Fruit fly (Drosophila melanogaster) whole organism, embryonic: Measurements from ENCODE around the gene CG10863.

Source experiments
- Ada2b ChIP-seq: fragments of 200-800 bp; sonication (Bioruptor generic); IDR thresholded peaks from 2 replicates; pipeline ENCODE4 v1.3.6; 2022; ENCODE audit warnings: missing biosample characterization, missing genetic modification characterization
- Bteb2 ChIP-seq: fragments of 200-800 bp; sonication (Bioruptor generic); optimal IDR thresholded peaks from 2 replicates; lab custom pipeline; 2016; ENCODE audit warnings: missing biosample characterization, missing genetic modification characterization
- CG10209 ChIP-seq: fragments of 200-800 bp; sonication (Bioruptor generic); optimal IDR thresholded peaks from 3 replicates; lab custom pipeline; 2017; ENCODE audit warnings: missing biosample characterization, mild to moderate bottlenecking, missing genetic modification characterization, missing genetic modification reagents
- CG1024 ChIP-seq: fragments of 200-800 bp; sonication (Bioruptor generic); IDR thresholded peaks from 2 replicates; pipeline ENCODE4 v1.3.6; 2022; ENCODE audit warnings: missing biosample characterization, missing genetic modification characterization
- CG10366 ChIP-seq: fragments of 200-800 bp; sonication (Bioruptor generic); IDR thresholded peaks from 2 replicates; pipeline ENCODE4 v1.3.6; 2022; ENCODE audit warnings: missing biosample characterization, missing genetic modification characterization
- CG10431 ChIP-seq: fragments of 200-800 bp; sonication (Bioruptor generic); optimal IDR thresholded peaks from 3 replicates; lab custom pipeline; 2018; ENCODE audit warnings: missing biosample characterization, mild to moderate bottlenecking, missing genetic modification characterization
- CG10654 ChIP-seq: fragments of 200-800 bp; sonication (Bioruptor generic); optimal IDR thresholded peaks from 2 replicates; lab custom pipeline; 2016; ENCODE audit warnings: missing biosample characterization, missing genetic modification characterization
- CG10979 ChIP-seq: fragments of 200-800 bp; sonication (Bioruptor generic); optimal IDR thresholded peaks from 2 replicates; lab custom pipeline; 2018; ENCODE audit warnings: missing biosample characterization, mild to moderate bottlenecking, missing genetic modification characterization, moderate library complexity
- CG13123 ChIP-seq: fragments of 200-800 bp; sonication (Bioruptor generic); optimal IDR thresholded peaks from 2 replicates; lab custom pipeline; 2016; ENCODE audit warnings: missing biosample characterization, missing genetic modification characterization
- CG13296 ChIP-seq: fragments of 200-800 bp; sonication (Bioruptor generic); optimal IDR thresholded peaks from 3 replicates; lab custom pipeline; 2018; ENCODE audit warnings: missing biosample characterization, mild to moderate bottlenecking, missing genetic modification characterization
- CG13624 ChIP-seq: fragments of 200-800 bp; sonication (Bioruptor generic); optimal IDR thresholded peaks from 2 replicates; lab custom pipeline; 2016; ENCODE audit warnings: missing biosample characterization, missing genetic modification characterization
- CG15011 ChIP-seq: fragments of 200-800 bp; sonication (Bioruptor generic); optimal IDR thresholded peaks from 3 replicates; lab custom pipeline; 2018; ENCODE audit warnings: missing biosample characterization, mild to moderate bottlenecking, missing genetic modification characterization
- CG15514 ChIP-seq: fragments of 200-800 bp; sonication (Bioruptor generic); optimal IDR thresholded peaks from 3 replicates; lab custom pipeline; 2017; ENCODE audit warnings: missing biosample characterization, missing genetic modification characterization, mild to moderate bottlenecking, moderate library complexity, missing genetic modification reagents
- CG17361 ChIP-seq: fragments of 200-800 bp; sonication (Bioruptor generic); IDR thresholded peaks from 3 replicates; pipeline ENCODE4 v1.3.6; 2022; ENCODE audit warnings: missing biosample characterization, missing genetic modification characterization
- CG2116 ChIP-seq: fragments of 200-800 bp; sonication (Bioruptor generic); optimal IDR thresholded peaks from 3 replicates; lab custom pipeline; 2018; ENCODE audit warnings: missing biosample characterization, mild to moderate bottlenecking, missing genetic modification characterization
- CG2678 ChIP-seq: fragments of 200-800 bp; sonication (Bioruptor generic); optimal IDR thresholded peaks from 3 replicates; lab custom pipeline; 2019; ENCODE audit warnings: missing biosample characterization, mild to moderate bottlenecking, missing genetic modification characterization, moderate library complexity
- CG30403 ChIP-seq: fragments of 200-800 bp; sonication (Bioruptor generic); optimal IDR thresholded peaks from 3 replicates; lab custom pipeline; 2016; ENCODE audit warnings: missing biosample characterization, missing genetic modification characterization
- CG3065 ChIP-seq: fragments of 200-800 bp; sonication (Bioruptor generic); optimal IDR thresholded peaks from 2 replicates; lab custom pipeline; 2016; ENCODE audit warnings: missing biosample characterization, missing genetic modification characterization
- CG34376 ChIP-seq: fragments of 200-800 bp; sonication (Bioruptor generic); optimal IDR thresholded peaks from 2 replicates; lab custom pipeline; 2018; ENCODE audit warnings: missing biosample characterization, mild to moderate bottlenecking, missing genetic modification characterization
- CG34422 ChIP-seq: fragments of 200-800 bp; sonication (Bioruptor generic); IDR thresholded peaks from 3 replicates; pipeline ENCODE4 v1.3.6; 2022; ENCODE audit warnings: missing biosample characterization, missing genetic modification characterization
- CTCF ChIP-seq: fragments of 200-800 bp; sonication (Bioruptor generic); optimal IDR thresholded peaks from 2 replicates; lab custom pipeline; 2017; ENCODE audit warnings: missing biosample characterization, mild to moderate bottlenecking, missing genetic modification characterization, moderate library complexity
- Dbx ChIP-seq: fragments of 200-800 bp; sonication (Bioruptor generic); IDR thresholded peaks from 3 replicates; pipeline ENCODE4 v1.3.6; 2022; ENCODE audit warnings: missing biosample characterization, missing genetic modification characterization
- Dp ChIP-seq: fragments of 200-800 bp; sonication (Bioruptor generic); optimal IDR thresholded peaks from 2 replicates; lab custom pipeline; 2018; ENCODE audit warnings: missing biosample characterization, mild to moderate bottlenecking, missing genetic modification characterization, moderate library complexity
- GATAe ChIP-seq: fragments of 200-800 bp; sonication (Bioruptor generic); conservative IDR thresholded peaks from 2 replicates; pipeline ENCODE4 v1.3.6; 2022; ENCODE audit warnings: missing biosample characterization, missing genetic modification characterization
- HHEX ChIP-seq: fragments of 200-800 bp; sonication (Bioruptor generic); optimal IDR thresholded peaks from 3 replicates; lab custom pipeline; 2017; ENCODE audit warnings: missing biosample characterization, mild to moderate bottlenecking, missing genetic modification characterization, missing genetic modification reagents
- HLHmδ ChIP-seq: fragments of 200-800 bp; sonication (Bioruptor generic); optimal IDR thresholded peaks from 2 replicates; lab custom pipeline; 2018; ENCODE audit warnings: missing biosample characterization, mild to moderate bottlenecking, missing genetic modification characterization, moderate library complexity
- Hand ChIP-seq: fragments of 200-800 bp; sonication (Bioruptor generic); optimal IDR thresholded peaks from 2 replicates; lab custom pipeline; 2017; ENCODE audit warnings: mild to moderate bottlenecking, missing biosample characterization, missing genetic modification reagents, missing genetic modification characterization
- Hmr ChIP-seq: fragments of 200-800 bp; sonication (Bioruptor generic); optimal IDR thresholded peaks from 3 replicates; lab custom pipeline; 2017; ENCODE audit warnings: mild to moderate bottlenecking, missing biosample characterization, missing genetic modification reagents, missing genetic modification characterization
- Meics ChIP-seq: fragments of 200-800 bp; sonication (Bioruptor generic); optimal IDR thresholded peaks from 2 replicates; lab custom pipeline; 2017; ENCODE audit warnings: missing biosample characterization, mild to moderate bottlenecking, missing genetic modification characterization
- Optix ChIP-seq: fragments of 200-800 bp; sonication (Bioruptor generic); IDR thresholded peaks from 3 replicates; pipeline ENCODE4 v1.3.6; 2022; ENCODE audit warnings: missing biosample characterization, missing genetic modification characterization
- Rx ChIP-seq: fragments of 200-800 bp; sonication (Bioruptor generic); IDR thresholded peaks from 2 replicates; pipeline ENCODE4 v1.3.6; 2022; ENCODE audit warnings: missing biosample characterization, missing genetic modification characterization
- TFAM ChIP-seq: fragments of 200-800 bp; sonication (Bioruptor generic); optimal IDR thresholded peaks from 2 replicates; lab custom pipeline; 2017; ENCODE audit warnings: missing biosample characterization, missing genetic modification characterization, inconsistent platforms
- abd-A ChIP-seq: fragments of 200-800 bp; sonication (Bioruptor generic); optimal IDR thresholded peaks from 3 replicates; lab custom pipeline; 2019; ENCODE audit warnings: missing biosample characterization, mild to moderate bottlenecking, missing genetic modification characterization, moderate library complexity
- az2 ChIP-seq: fragments of 200-800 bp; sonication (Bioruptor generic); optimal IDR thresholded peaks from 3 replicates; lab custom pipeline; 2016; ENCODE audit warnings: missing biosample characterization, missing genetic modification characterization
- en ChIP-seq: fragments of 200-800 bp; sonication (Bioruptor generic); optimal IDR thresholded peaks from 2 replicates; lab custom pipeline; 2016; ENCODE audit warnings: missing biosample characterization, missing genetic modification characterization
- gcm2 ChIP-seq: fragments of 200-800 bp; sonication (Bioruptor generic); optimal IDR thresholded peaks from 2 replicates; lab custom pipeline; 2016; ENCODE audit warnings: missing biosample characterization, missing genetic modification characterization
- gsb-n ChIP-seq: fragments of 200-800 bp; sonication (Bioruptor generic); optimal IDR thresholded peaks from 3 replicates; lab custom pipeline; 2018; ENCODE audit warnings: missing biosample characterization, mild to moderate bottlenecking, missing genetic modification characterization
- her ChIP-seq: fragments of 200-800 bp; sonication (Bioruptor generic); optimal IDR thresholded peaks from 2 replicates; lab custom pipeline; 2016; ENCODE audit warnings: missing biosample characterization, missing genetic modification characterization
- hth ChIP-seq: fragments of >200 bp; optimal IDR thresholded peaks from 2 replicates; lab custom pipeline; 2017; ENCODE audit warnings: inconsistent platforms
- kah ChIP-seq: fragments of 200-800 bp; sonication (Bioruptor generic); optimal IDR thresholded peaks from 2 replicates; lab custom pipeline; 2018; ENCODE audit warnings: missing biosample characterization, mild to moderate bottlenecking, missing genetic modification characterization
- knrl ChIP-seq: fragments of 200-800 bp; sonication (Bioruptor generic); IDR thresholded peaks from 3 replicates; pipeline ENCODE4 v1.3.6; 2022; ENCODE audit warnings: missing biosample characterization, missing genetic modification characterization; ENCODE audit not compliant: partially characterized antibody
- lab ChIP-seq: fragments of 200-800 bp; sonication (Bioruptor generic); optimal IDR thresholded peaks from 3 replicates; lab custom pipeline; 2017; ENCODE audit warnings: missing biosample characterization, missing genetic modification characterization, mild to moderate bottlenecking, moderate library complexity, missing genetic modification reagents
- p53 ChIP-seq: fragments of 200-800 bp; sonication (Bioruptor generic); optimal IDR thresholded peaks from 2 replicates; lab custom pipeline; 2016; ENCODE audit warnings: missing biosample characterization, missing genetic modification characterization
- pnt ChIP-seq: fragments of 200-800 bp; sonication (Bioruptor generic); optimal IDR thresholded peaks from 3 replicates; lab custom pipeline; 2016; ENCODE audit warnings: missing biosample characterization, missing genetic modification characterization
- pzg ChIP-seq: fragments of 200-800 bp; sonication (Bioruptor generic); optimal IDR thresholded peaks from 3 replicates; lab custom pipeline; 2018; ENCODE audit warnings: missing biosample characterization, mild to moderate bottlenecking, missing genetic modification characterization, moderate library complexity
- schlank ChIP-seq: fragments of 200-800 bp; sonication (Bioruptor generic); optimal IDR thresholded peaks from 2 replicates; lab custom pipeline; 2018; ENCODE audit warnings: missing biosample characterization, mild to moderate bottlenecking, missing genetic modification characterization
- sna ChIP-seq: fragments of 200-800 bp; sonication (Bioruptor generic); IDR thresholded peaks from 2 replicates; pipeline ENCODE4 v1.3.6; 2022; ENCODE audit warnings: missing biosample characterization, missing genetic modification characterization; ENCODE audit not compliant: partially characterized antibody
- stwl ChIP-seq: fragments of 200-800 bp; sonication (Bioruptor generic); optimal IDR thresholded peaks from 3 replicates; lab custom pipeline; 2018; ENCODE audit warnings: missing biosample characterization, mild to moderate bottlenecking, missing genetic modification characterization, moderate library complexity
- tup ChIP-seq: fragments of 200-800 bp; sonication (Bioruptor generic); optimal IDR thresholded peaks from 2 replicates; lab custom pipeline; 2016; ENCODE audit warnings: missing biosample characterization, mild to moderate bottlenecking, missing genetic modification characterization, moderate library complexity
- usp ChIP-seq: fragments of >200 bp; optimal IDR thresholded peaks from 2 replicates; lab custom pipeline; 2017; ENCODE audit warnings: missing biosample characterization, missing genetic modification characterization
- vfl ChIP-seq: fragments of 200-800 bp; sonication (Bioruptor generic); optimal IDR thresholded peaks from 2 replicates; lab custom pipeline; 2016; ENCODE audit warnings: missing biosample characterization, missing genetic modification characterization
- zfh2 ChIP-seq: fragments of 200-800 bp; sonication (Bioruptor generic); optimal IDR thresholded peaks from 2 replicates; lab custom pipeline; 2016; ENCODE audit warnings: missing biosample characterization, missing genetic modification characterization

The CG10863 gene

dm6 chr3L:3892154-3892624 lies 50.1 kb downstream of the CG10863 start, which contains the start of gene Fie (continued):
- peak; percentile 25 for TF ChIP-seq vfl (GFP tag; lab: Kevin White, UChicago)
- TF ChIP-seq CG10979 (tag; lab: Kevin White, UChicago) = peak; percentile 44
- TF ChIP-seq Meics (GFP tag; lab: Kevin White, UChicago) = peak; percentile 83
- no peak for TF ChIP-seq CG13123 (GFP tag; lab: Kevin White, UChicago)
- peak; percentile 53 for TF ChIP-seq CG15514 (GFP tag; lab: Kevin White, UChicago)
- peak; percentile 63 for TF ChIP-seq CG13296 (GFP tag; lab: Kevin White, UChicago)
- no peak for TF ChIP-seq HLHmδ (GFP tag; lab: Kevin White, UChicago)
- TF ChIP-seq gcm2 (GFP tag; lab: Kevin White, UChicago) = no peak
- TF ChIP-seq CG17361 (GFP tag; lab: Robert Waterston, UW) = peak; percentile 72
- no peak for TF ChIP-seq CTCF (GFP tag; lab: Kevin White, UChicago)
- TF ChIP-seq zfh2 (GFP tag; lab: Kevin White, UChicago) = peak; percentile 34
- no peak for TF ChIP-seq pnt (GFP tag; lab: Kevin White, UChicago)
- TF ChIP-seq usp (GFP tag; lab: Kevin White, UChicago) = no peak
- no peak for TF ChIP-seq tup (GFP tag; lab: Kevin White, UChicago)
- TF ChIP-seq az2 (GFP tag; lab: Kevin White, UChicago) = peak; percentile 52
- no peak for TF ChIP-seq hth (lab: Kevin White, UChicago)
- no peak for TF ChIP-seq her
- TF ChIP-seq CG10654 (GFP tag; lab: Kevin White, UChicago) = no peak
- peak; percentile 67 for TF ChIP-seq CG10209 (GFP tag; lab: Kevin White, UChicago)
- TF ChIP-seq CG3065 (GFP tag; lab: Kevin White, UChicago) = no peak
- peak; percentile 1 for TF ChIP-seq CG2116 (GFP tag; lab: Kevin White, UChicago)
- no peak for TF ChIP-seq pzg (GFP tag; lab: Kevin White, UChicago)
- no peak for TF ChIP-seq Ada2b (GFP tag; lab: Robert Waterston, UW)
- 0 out of 3 replicates have a peak, but pooled peaks have one; percentile 19 for TF ChIP-seq CG34422 (GFP tag; lab: Robert Waterston, UW)
- no peak for TF ChIP-seq stwl (tag; lab: Kevin White, UChicago)
- TF ChIP-seq Bteb2 (GFP tag; lab: Kevin White, UChicago) = peak; percentile 8
- no peak for TF ChIP-seq GATAe (GFP tag; lab: Robert Waterston, UW)
- no peak for TF ChIP-seq CG10431 (GFP tag; lab: Kevin White, UChicago)
- TF ChIP-seq kah = no peak
- peak; percentile 84 for TF ChIP-seq Hmr (GFP tag; lab: Kevin White, UChicago)
- no peak for TF ChIP-seq TFAM (GFP tag; lab: Kevin White, UChicago)
- TF ChIP-seq CG13624 (GFP tag; lab: Kevin White, UChicago) = peak; percentile 55
- TF ChIP-seq CG34376 = peak; percentile 37
- no peak for TF ChIP-seq gsb-n (tag; lab: Kevin White, UChicago)
- TF ChIP-seq Optix (GFP tag; lab: Robert Waterston, UW) = no peak
- TF ChIP-seq lab = peak; percentile 83
- TF ChIP-seq en = no peak
- peak; percentile 71 for TF ChIP-seq CG30403 (GFP tag; lab: Kevin White, UChicago)
- TF ChIP-seq knrl (GFP tag; lab: Robert Waterston, UW) = no peak
- no peak for TF ChIP-seq sna (GFP tag; lab: Robert Waterston, UW)
- TF ChIP-seq CG2678 (tag; lab: Kevin White, UChicago) = peak; percentile 85
- no peak for TF ChIP-seq p53 (GFP tag; lab: Kevin White, UChicago)
- no peak for TF ChIP-seq Dp (GFP tag; lab: Kevin White, UChicago)
- TF ChIP-seq Dbx (GFP tag; lab: Robert Waterston, UW) = no peak
- TF ChIP-seq schlank (tag; lab: Kevin White, UChicago) = no peak
- peak; percentile 84 for TF ChIP-seq Hand
- TF ChIP-seq abd-A (tag; lab: Kevin White, UChicago) = peak; percentile 83
- TF ChIP-seq CG1024 (GFP tag; lab: Robert Waterston, UW) = no peak
- no peak for TF ChIP-seq CG10366 (GFP tag; lab: Robert Waterston, UW)
- peak; percentile 41 for TF ChIP-seq CG15011
- peak; percentile 59 for TF ChIP-seq HHEX (GFP tag; lab: Kevin White, UChicago)
- TF ChIP-seq Rx (GFP tag; lab: Robert Waterston, UW) = no peak
